Fruit fly (Drosophila melanogaster) whole organism, prepupa: ENCODE measurements around the gene Patr-1.

ENCODE experiments used
- Blimp-1 ChIP-seq: fragments of 200-800 bp; sonication (Bioruptor generic); optimal IDR thresholded peaks from 3 replicates; lab custom pipeline; 2017; ENCODE audit warnings: missing biosample characterization, missing genetic modification characterization, mild to moderate bottlenecking, moderate library complexity, missing genetic modification reagents
- CG10669 ChIP-seq: fragments of 200-800 bp; sonication (Bioruptor generic); optimal IDR thresholded peaks from 3 replicates; lab custom pipeline; 2018; ENCODE audit warnings: missing biosample characterization, mild to moderate bottlenecking, missing genetic modification characterization, moderate library complexity
- CG11294 ChIP-seq: fragments of 200-800 bp; sonication (Bioruptor generic); IDR thresholded peaks from 2 replicates; pipeline ENCODE4 v1.3.6; 2022; ENCODE audit warnings: missing biosample characterization, missing genetic modification characterization
- CG11902 ChIP-seq: fragments of 200-800 bp; sonication (Bioruptor generic); optimal IDR thresholded peaks from 3 replicates; lab custom pipeline; 2016; ENCODE audit warnings: missing biosample characterization, missing genetic modification characterization
- CG15336 ChIP-seq: fragments of 200-800 bp; sonication (Bioruptor generic); IDR thresholded peaks from 2 replicates; pipeline ENCODE4 v1.3.6; 2022; ENCODE audit warnings: missing biosample characterization, missing genetic modification characterization
- CG1621 ChIP-seq: fragments of 200-800 bp; sonication (Bioruptor generic); optimal IDR thresholded peaks from 3 replicates; lab custom pipeline; 2018; ENCODE audit warnings: missing biosample characterization, mild to moderate bottlenecking, missing genetic modification characterization
- CG16779 ChIP-seq: fragments of 200-800 bp; sonication (Bioruptor generic); optimal IDR thresholded peaks from 3 replicates; lab custom pipeline; 2017; ENCODE audit warnings: missing biosample characterization, mild to moderate bottlenecking, missing genetic modification characterization
- CG31627 ChIP-seq: fragments of 200-800 bp; sonication (Bioruptor generic); optimal IDR thresholded peaks from 3 replicates; lab custom pipeline; 2016; ENCODE audit warnings: missing biosample characterization, missing genetic modification characterization
- CG32006 ChIP-seq: fragments of 200-800 bp; sonication (Bioruptor generic); optimal IDR thresholded peaks from 3 replicates; lab custom pipeline; 2017; ENCODE audit warnings: missing biosample characterization, mild to moderate bottlenecking, missing genetic modification characterization
- CG3919 ChIP-seq: fragments of 200-800 bp; sonication (Bioruptor generic); optimal IDR thresholded peaks from 3 replicates; lab custom pipeline; 2016; ENCODE audit warnings: missing biosample characterization, missing genetic modification characterization
- CG4318 ChIP-seq: fragments of 200-800 bp; sonication (Bioruptor generic); optimal IDR thresholded peaks from 3 replicates; lab custom pipeline; 2017; ENCODE audit warnings: missing biosample characterization, mild to moderate bottlenecking, missing genetic modification characterization
- CG6163 ChIP-seq: fragments of 200-800 bp; sonication (Bioruptor generic); IDR thresholded peaks from 3 replicates; pipeline ENCODE4 v1.3.6; 2022; ENCODE audit warnings: missing biosample characterization, missing genetic modification characterization
- CG6792 ChIP-seq: fragments of 200-800 bp; sonication (Bioruptor generic); optimal IDR thresholded peaks from 3 replicates; lab custom pipeline; 2016; ENCODE audit warnings: missing biosample characterization, missing genetic modification characterization
- CG6808 ChIP-seq: fragments of 200-800 bp; sonication (Bioruptor generic); optimal IDR thresholded peaks from 3 replicates; lab custom pipeline; 2017; ENCODE audit warnings: missing biosample characterization, missing genetic modification characterization, mild to moderate bottlenecking, moderate library complexity, missing genetic modification reagents
- CG6854 ChIP-seq: fragments of 200-800 bp; sonication (Bioruptor generic); optimal IDR thresholded peaks from 2 replicates; lab custom pipeline; 2017; ENCODE audit warnings: missing biosample characterization, mild to moderate bottlenecking, missing genetic modification characterization
- CG7368 ChIP-seq: fragments of 200-800 bp; sonication (Bioruptor generic); optimal IDR thresholded peaks from 3 replicates; lab custom pipeline; 2016; ENCODE audit warnings: missing biosample characterization, missing genetic modification characterization
- CG8319 ChIP-seq: fragments of 200-800 bp; sonication (Bioruptor generic); optimal IDR thresholded peaks from 3 replicates; lab custom pipeline; 2016; ENCODE audit warnings: missing biosample characterization, missing genetic modification characterization
- CG8632 ChIP-seq: fragments of 200-800 bp; sonication (Bioruptor generic); optimal IDR thresholded peaks from 3 replicates; lab custom pipeline; 2016; ENCODE audit warnings: missing biosample characterization, missing genetic modification characterization
- CG9139 ChIP-seq: fragments of 200-800 bp; sonication (Bioruptor generic); optimal IDR thresholded peaks from 3 replicates; lab custom pipeline; 2017; ENCODE audit warnings: missing biosample characterization, mild to moderate bottlenecking, missing genetic modification characterization
- Eip75B ChIP-seq: fragments of 200-800 bp; sonication (Bioruptor generic); optimal IDR thresholded peaks from 3 replicates; lab custom pipeline; 2016; ENCODE audit warnings: missing biosample characterization, missing genetic modification characterization
- Eip78C ChIP-seq: fragments of 200-800 bp; sonication (Bioruptor generic); peaks from one replicate; lab custom pipeline; 2016; ENCODE audit warnings: missing biosample characterization, missing genetic modification characterization
- Eip93F ChIP-seq: fragments of 200-800 bp; sonication (Bioruptor generic); optimal IDR thresholded peaks from 2 replicates; lab custom pipeline; 2016; ENCODE audit warnings: missing biosample characterization, mild to moderate bottlenecking, missing genetic modification characterization
- Ets96B ChIP-seq: fragments of 200-800 bp; optimal IDR thresholded peaks from 2 replicates; lab custom pipeline; 2019; ENCODE audit warnings: missing biosample characterization, mild to moderate bottlenecking, missing genetic modification characterization, moderate library complexity
- Gug ChIP-seq: fragments of 200-800 bp; sonication (Bioruptor generic); IDR thresholded peaks from 2 replicates; pipeline ENCODE4 v1.3.6; 2022; ENCODE audit warnings: missing biosample characterization, missing genetic modification characterization
- Hr38 ChIP-seq: sonication (Bioruptor generic); optimal IDR thresholded peaks from 2 replicates; lab custom pipeline; 2016; ENCODE audit warnings: missing biosample characterization, missing genetic modification characterization
- Hr39 ChIP-seq: fragments of 200-800 bp; sonication (Bioruptor generic); optimal IDR thresholded peaks from 2 replicates; lab custom pipeline; 2016; ENCODE audit warnings: missing biosample characterization, missing genetic modification characterization
- Lpt ChIP-seq: fragments of 200-800 bp; sonication (Bioruptor generic); optimal IDR thresholded peaks from 3 replicates; lab custom pipeline; 2016; ENCODE audit warnings: missing biosample characterization, missing genetic modification characterization
- Met ChIP-seq: fragments of 200-800 bp; sonication (Bioruptor generic); optimal IDR thresholded peaks from 3 replicates; lab custom pipeline; 2016; ENCODE audit warnings: missing biosample characterization, missing genetic modification characterization
- Sox102F ChIP-seq: fragments of 200-800 bp; sonication (Bioruptor generic); optimal IDR thresholded peaks from 2 replicates; lab custom pipeline; 2016; ENCODE audit warnings: missing biosample characterization, mild to moderate bottlenecking, missing genetic modification characterization
- Sox14 ChIP-seq: fragments of 200-800 bp; sonication (Bioruptor generic); optimal IDR thresholded peaks from 3 replicates; lab custom pipeline; 2016; ENCODE audit warnings: missing biosample characterization, missing genetic modification characterization
- Sox15 ChIP-seq: fragments of 200-800 bp; sonication (Bioruptor generic); optimal IDR thresholded peaks from 3 replicates; lab custom pipeline; 2016; ENCODE audit warnings: missing biosample characterization, missing genetic modification characterization
- dac ChIP-seq: fragments of 200-800 bp; sonication (Bioruptor generic); optimal IDR thresholded peaks from 2 replicates; lab custom pipeline; 2017; ENCODE audit warnings: missing biosample characterization, mild to moderate bottlenecking, missing genetic modification characterization
- dsx ChIP-seq: fragments of 200-800 bp; optimal IDR thresholded peaks from 3 replicates; lab custom pipeline; 2019; ENCODE audit warnings: missing biosample characterization, mild to moderate bottlenecking, missing genetic modification characterization, moderate library complexity; ENCODE audit not compliant: poor library complexity, severe bottlenecking
- esn ChIP-seq: fragments of 200-800 bp; sonication (Bioruptor generic); optimal IDR thresholded peaks from 2 replicates; lab custom pipeline; 2016; ENCODE audit warnings: missing biosample characterization, mild to moderate bottlenecking, missing genetic modification characterization, moderate library complexity
- fd85E ChIP-seq: fragments of 200-800 bp; sonication (Bioruptor generic); optimal IDR thresholded peaks from 3 replicates; lab custom pipeline; 2016; ENCODE audit warnings: missing biosample characterization, missing genetic modification characterization
- fkh ChIP-seq: fragments of 200-800 bp; sonication (Bioruptor generic); optimal IDR thresholded peaks from 3 replicates; lab custom pipeline; 2017; ENCODE audit warnings: missing biosample characterization, mild to moderate bottlenecking, missing genetic modification characterization, moderate library complexity
- lz ChIP-seq: fragments of 200-800 bp; sonication (Bioruptor generic); optimal IDR thresholded peaks from 3 replicates; lab custom pipeline; 2016; ENCODE audit warnings: missing biosample characterization, missing genetic modification characterization
- net ChIP-seq: fragments of 200-800 bp; sonication (Bioruptor generic); optimal IDR thresholded peaks from 3 replicates; lab custom pipeline; 2016; ENCODE audit warnings: missing biosample characterization, missing genetic modification characterization
- salr ChIP-seq, 2 experiments: fragments of 200-800 bp; sonication (Bioruptor generic); optimal IDR thresholded peaks; 3 replicates each; lab custom pipeline; 2016 to 2018; ENCODE audit warnings: missing biosample characterization in 2 of 2, missing genetic modification characterization in 2 of 2, mild to moderate bottlenecking in 1 of 2
- spab ChIP-seq: fragments of 200-800 bp; sonication (Bioruptor generic); optimal IDR thresholded peaks from 2 replicates; lab custom pipeline; 2017; ENCODE audit warnings: missing biosample characterization, mild to moderate bottlenecking, missing genetic modification characterization, missing genetic modification reagents
- ss ChIP-seq, 2 experiments: fragments of 200-800 bp; sonication (Bioruptor generic); optimal IDR thresholded peaks; 2 replicates in 1 of 2; 3 replicates in 1 of 2; lab custom pipeline; 2017 to 2018; ENCODE audit warnings: mild to moderate bottlenecking in 2 of 2, missing biosample characterization in 2 of 2, missing genetic modification characterization in 2 of 2, moderate library complexity in 1 of 2
- svp ChIP-seq: fragments of 200-800 bp; sonication (Bioruptor generic); peaks from one replicate; lab custom pipeline; 2016; ENCODE audit warnings: missing biosample characterization, missing genetic modification characterization
- topi ChIP-seq: fragments of 200-800 bp; sonication (Bioruptor generic); optimal IDR thresholded peaks from 3 replicates; lab custom pipeline; 2016; ENCODE audit warnings: missing biosample characterization, missing genetic modification characterization
- vri ChIP-seq: fragments of 200-800 bp; sonication (Bioruptor generic); optimal IDR thresholded peaks from 3 replicates; lab custom pipeline; 2016; ENCODE audit warnings: missing biosample characterization, mild to moderate bottlenecking, missing genetic modification characterization

Patr-1 gene

DNA sequence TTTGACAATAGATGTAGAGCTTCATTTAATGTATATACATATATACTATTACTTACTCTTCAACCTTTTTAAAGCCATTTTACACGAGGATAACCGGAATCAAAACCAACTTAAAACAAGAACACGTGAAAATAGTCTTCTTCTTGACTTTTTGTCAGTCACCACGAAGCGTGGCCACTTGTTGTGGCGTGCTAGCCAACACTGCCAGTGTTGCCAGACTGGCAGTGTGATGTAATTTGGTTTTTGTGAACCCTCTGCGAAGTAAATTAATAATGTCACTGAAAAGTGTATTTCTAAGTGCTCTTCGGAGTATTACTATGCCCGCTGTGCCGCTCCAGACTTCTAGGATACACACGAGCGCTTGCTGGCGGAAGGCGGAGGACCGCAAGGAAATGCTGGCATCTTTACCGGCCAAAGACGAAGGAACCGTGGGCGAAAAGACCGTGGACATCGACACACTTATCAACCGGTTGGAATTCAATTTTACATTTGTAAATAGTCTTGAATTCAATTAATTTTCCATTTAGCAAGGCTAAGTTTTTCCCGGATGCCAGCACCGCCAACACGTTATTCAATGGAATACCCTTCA is 29.3 kb downstream of the Patr-1 start, which contains the start of the genes Ns1 and mRpS11 (continued):
- peak; percentile 15 for TF ChIP-seq lz
- no peak for TF ChIP-seq Ets96B (tag; lab: Kevin White, UChicago)
- TF ChIP-seq Eip78C (GFP tag; lab: Kevin White, UChicago), result no peak

DNA sequence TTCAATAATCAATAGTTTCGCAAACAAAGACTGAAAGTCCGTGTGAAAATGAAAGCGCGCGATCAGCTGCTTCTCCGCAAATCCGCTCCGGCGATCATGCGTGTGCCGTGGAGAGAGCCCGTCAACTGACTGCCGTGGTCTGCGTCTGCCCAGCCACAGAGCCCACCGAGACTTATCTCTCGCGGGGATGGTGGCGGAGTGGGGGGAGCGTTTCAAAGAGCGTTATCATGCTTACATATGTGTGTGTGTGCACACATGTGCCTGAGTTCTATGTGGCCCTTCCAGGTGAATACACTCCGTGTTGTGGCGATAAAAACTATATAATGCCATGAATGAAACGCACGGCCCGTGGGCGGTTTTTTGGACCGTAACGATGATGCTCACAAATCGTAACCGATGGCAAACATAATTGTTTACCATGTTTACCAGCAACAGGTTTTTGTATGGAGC is 34.6 kb downstream of the Patr-1 start:
- TF ChIP-seq CG6808 (GFP tag; lab: Kevin White, UChicago) (peak; percentile 20), svp (GFP tag; lab: Kevin White, UChicago) (peak; percentile 88), CG31627 (GFP tag; lab: Kevin White, UChicago) (no peak), fkh (GFP tag; lab: Kevin White, UChicago) (peak; percentile 82), Gug (GFP tag; lab: Robert Waterston, UW) (0 out of 2 replicates have a peak, but pooled peaks have one; percentile 10), CG15336 (peak; percentile 11; the same call in 1 of the 2 replicates), topi (peak; percentile 4), vri (GFP tag; lab: Kevin White, UChicago) (peak; percentile 64), ss (GFP tag; optimal IDR thresholded peaks at IDR 0.05; lab: Kevin White, UChicago) (peak; percentile 47 to 71), Met (GFP tag; lab: Kevin White, UChicago) (no peak), CG1621 (peak; percentile 74), CG6163 (0 out of 3 replicates have a peak, but pooled peaks have one; percentile 22), esn (GFP tag; lab: Kevin White, UChicago) (peak; percentile 3), Sox14 (GFP tag; lab: Kevin White, UChicago) (peak; percentile 58), Blimp-1 (GFP tag; lab: Kevin White, UChicago) (no peak)
- TF ChIP-seq, all 60 proteins: peak for 12

DNA sequence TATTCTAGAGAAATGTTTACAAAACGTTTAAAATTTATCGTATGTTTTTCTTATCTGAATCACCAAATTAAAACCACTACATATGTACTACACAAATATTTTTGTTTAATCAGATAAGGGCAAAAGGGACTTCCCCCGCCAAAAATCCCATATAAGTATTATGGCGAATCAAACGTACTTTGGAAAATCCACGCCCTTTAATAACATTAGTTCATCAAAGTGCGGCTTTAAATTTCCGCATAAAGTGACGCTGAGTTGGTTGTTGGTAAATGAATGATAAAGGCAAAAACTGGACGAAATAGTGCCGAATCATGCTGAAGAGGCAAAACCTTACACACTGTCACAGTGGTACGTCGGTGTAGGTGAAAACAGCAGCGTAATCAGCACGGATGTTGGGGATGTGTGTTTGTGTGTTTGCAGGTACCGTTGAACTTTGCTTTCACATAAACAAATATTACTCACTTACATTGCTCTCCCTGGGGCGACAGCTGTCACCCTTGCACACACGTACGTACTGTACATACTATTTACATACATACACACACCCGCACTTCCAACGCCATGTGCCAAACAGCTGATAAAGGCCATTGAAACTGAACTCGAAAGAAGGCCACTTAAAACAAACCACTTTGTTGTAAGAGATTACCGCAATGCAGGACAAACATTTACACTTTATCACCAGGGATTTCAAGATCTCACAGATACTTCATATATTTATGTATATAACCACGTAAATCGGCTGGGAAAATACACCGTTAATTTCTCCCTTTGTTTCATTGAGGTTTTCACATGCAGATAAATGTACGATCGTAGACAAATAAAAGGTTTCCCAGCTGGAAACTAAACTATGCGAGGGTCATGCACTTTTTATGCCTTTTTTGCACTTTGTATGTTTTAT is 35.8 kb downstream of the Patr-1 start:
- TF ChIP-seq Eip78C (GFP tag; lab: Kevin White, UChicago) (peak; percentile 87), CG8632 (GFP tag; lab: Kevin White, UChicago) (no peak), Sox15 (GFP tag; lab: Kevin White, UChicago) (no peak), CG4318 (GFP tag; lab: Kevin White, UChicago) (no peak), CG15336 (peak; percentile 42), Eip93F (no peak), spab (peak; percentile 31), Lpt (GFP tag; lab: Kevin White, UChicago) (no peak), Hr38 (GFP tag; lab: Kevin White, UChicago) (no peak), net (peak; percentile 18), Sox102F (GFP tag; lab: Kevin White, UChicago) (no peak), ss (GFP tag; optimal IDR thresholded peaks at IDR 0.05; lab: Kevin White, UChicago) (peak; percentile 61 to 68), salr (GFP tag; optimal IDR thresholded peaks at IDR 0.05; lab: Kevin White, UChicago) (no peak), Met (GFP tag; lab: Kevin White, UChicago) (no peak), CG1621 (peak; percentile 35), CG11294 (GFP tag; lab: Robert Waterston, UW) (no peak), svp (GFP tag; lab: Kevin White, UChicago) (peak; percentile 89), dsx (GFP tag; lab: Kevin White, UChicago) (no peak), dac (GFP tag; lab: Kevin White, UChicago) (no peak), CG9139 (peak; percentile 12), CG16779 (tag; lab: Kevin White, UChicago) (peak; percentile 20), Hr39 (GFP tag; lab: Kevin White, UChicago) (no peak), CG6792 (GFP tag; lab: Kevin White, UChicago) (no peak), CG6854 (peak; percentile 77), CG11902 (GFP tag; lab: Kevin White, UChicago) (no peak), CG8319 (GFP tag; lab: Kevin White, UChicago) (no peak), CG6163 (peak; percentile 76), CG32006 (GFP tag; lab: Kevin White, UChicago) (no peak), Eip75B (GFP tag; lab: Kevin White, UChicago) (peak; percentile 36), CG3919 (GFP tag; lab: Kevin White, UChicago) (peak; percentile 25), fd85E (no peak), vri (GFP tag; lab: Kevin White, UChicago) (peak; percentile 68), CG7368 (no peak), CG10669 (no peak)
